Worm (Caenorhabditis elegans) whole organism, L1 larva: Measurements from ENCODE around the gene F56D2.8.

ENCODE experiments used
- C04F5.9 ChIP-seq: sonication (generic microtip); optimal IDR thresholded peaks from 2 replicates; lab custom pipeline; 2016; ENCODE audit warnings: missing genetic modification characterization, missing compliant biosample characterization
- C16A3.4 ChIP-seq: fragments of 150-350 bp; optimal IDR thresholded peaks from 2 replicates; lab custom pipeline; 2014; ENCODE audit warnings: missing biosample characterization, missing genetic modification characterization
- C34B4.2 ChIP-seq: sonication (generic microtip); optimal IDR thresholded peaks from 2 replicates; lab custom pipeline; 2017; ENCODE audit warnings: mild to moderate bottlenecking, missing genetic modification characterization, missing compliant biosample characterization
- F16B12.6 ChIP-seq: fragments of 150-350 bp; optimal IDR thresholded peaks from 2 replicates; lab custom pipeline; 2014; ENCODE audit warnings: missing biosample characterization, missing genetic modification characterization
- Y116A8C.19 ChIP-seq: sonication (generic microtip); optimal IDR thresholded peaks from 2 replicates; lab custom pipeline; 2016; ENCODE audit warnings: missing compliant biosample characterization, missing genetic modification characterization, borderline replicate concordance
- ceh-63 ChIP-seq: fragments of 200-800 bp; sonication (Bioruptor generic); optimal IDR thresholded peaks from 2 replicates; lab custom pipeline; 2018; ENCODE audit warnings: mild to moderate bottlenecking, missing genetic modification characterization, missing compliant biosample characterization
- ceh-90 ChIP-seq: sonication (generic microtip); optimal IDR thresholded peaks from 2 replicates; lab custom pipeline; 2016; ENCODE audit warnings: missing genetic modification characterization, missing compliant biosample characterization
- ces-1 ChIP-seq: fragments of 150-350 bp; optimal IDR thresholded peaks from 2 replicates; lab custom pipeline; 2014; ENCODE audit warnings: missing biosample characterization, missing genetic modification reagents, missing genetic modification characterization
- dsc-1 ChIP-seq: sonication (generic microtip); optimal IDR thresholded peaks from 2 replicates; lab custom pipeline; 2016; ENCODE audit warnings: mild to moderate bottlenecking, missing genetic modification characterization, missing compliant biosample characterization
- efl-1 ChIP-seq, 4 experiments: fragments of 150-350 bp; optimal IDR thresholded peaks in 3 of 4; peaks in 1 of 4; 1 replicate in 1 of 4; 2 replicates in 3 of 4; lab custom pipeline; 2014; ENCODE audit warnings: missing biosample characterization in 2 of 4, missing genetic modification characterization in 2 of 4, missing genetic modification reagents in 2 of 4
- efl-3 ChIP-seq: fragments of 200-800 bp; sonication (Bioruptor generic); optimal IDR thresholded peaks from 2 replicates; lab custom pipeline; 2018; ENCODE audit warnings: mild to moderate bottlenecking, missing genetic modification characterization, missing compliant biosample characterization
- egl-13 ChIP-seq: sonication (generic microtip); optimal IDR thresholded peaks from 2 replicates; lab custom pipeline; 2016; ENCODE audit warnings: missing genotype, missing genetic modification reagents, missing genetic modification characterization, missing compliant biosample characterization
- egl-27 ChIP-seq, 2 experiments: fragments of 150-350 bp in 1 of 2; sonication (generic microtip); optimal IDR thresholded peaks; 3 replicates each; lab custom pipeline; 2017 to 2018; ENCODE audit warnings: missing biosample characterization in 2 of 2, missing genetic modification characterization in 2 of 2, missing genetic modification reagents in 2 of 2
- elt-2 ChIP-seq: sonication (generic microtip); optimal IDR thresholded peaks from 2 replicates; lab custom pipeline; 2016; ENCODE audit warnings: missing genetic modification characterization, mild to moderate bottlenecking, inconsistent platforms, missing compliant biosample characterization, missing genetic modification reagents
- elt-3 ChIP-seq, 6 experiments: fragments of 150-350 bp in 1 of 6; sonication (generic microtip); optimal IDR thresholded peaks; 2 replicates each; lab custom pipeline; 2017 to 2018; ENCODE audit warnings: missing biosample characterization in 6 of 6, missing genetic modification characterization in 6 of 6, inconsistent platforms in 1 of 6
- fkh-4 ChIP-seq: sonication (generic microtip); optimal IDR thresholded peaks from 2 replicates; lab custom pipeline; 2016; ENCODE audit warnings: missing compliant biosample characterization, missing genetic modification characterization, borderline replicate concordance
- fkh-8 ChIP-seq: sonication (generic microtip); optimal IDR thresholded peaks from 2 replicates; lab custom pipeline; 2016; ENCODE audit warnings: mild to moderate bottlenecking, missing genetic modification characterization, missing compliant biosample characterization
- fos-1 ChIP-seq: fragments of 150-350 bp; optimal IDR thresholded peaks from 2 replicates; lab custom pipeline; 2014; ENCODE audit warnings: missing biosample characterization, missing genetic modification characterization
- hlh-17 ChIP-seq: fragments of 200-800 bp; sonication (Bioruptor generic); optimal IDR thresholded peaks from 2 replicates; lab custom pipeline; 2018; ENCODE audit warnings: missing genetic modification characterization, mild to moderate bottlenecking, missing compliant biosample characterization, moderate library complexity, borderline replicate concordance
- hlh-4 ChIP-seq: sonication (generic microtip); optimal IDR thresholded peaks from 2 replicates; lab custom pipeline; 2016; ENCODE audit warnings: mild to moderate bottlenecking, missing genetic modification characterization, missing compliant biosample characterization
- hpl-2 ChIP-seq: fragments of 150-350 bp; optimal IDR thresholded peaks from 2 replicates; lab custom pipeline; 2014; ENCODE audit warnings: missing biosample characterization, missing genetic modification reagents, missing genetic modification characterization
- jun-1 ChIP-seq: fragments of 150-350 bp; optimal IDR thresholded peaks from 2 replicates; lab custom pipeline; 2014; ENCODE audit warnings: missing biosample characterization, missing genetic modification reagents, missing genetic modification characterization
- lin-35 ChIP-seq, 2 experiments: fragments of 150-350 bp; optimal IDR thresholded peaks; 2 replicates each; lab custom pipeline; 2014; ENCODE audit warnings: missing biosample characterization in 2 of 2, missing genetic modification characterization in 2 of 2, missing genetic modification reagents in 2 of 2
- mdl-1 ChIP-seq, 2 experiments: fragments of 150-350 bp; optimal IDR thresholded peaks; 2 replicates each; lab custom pipeline; 2014 to 2017; ENCODE audit warnings: missing biosample characterization in 2 of 2, missing genetic modification characterization in 2 of 2, inconsistent platforms in 1 of 2
- mep-1 ChIP-seq: fragments of 150-350 bp; optimal IDR thresholded peaks from 2 replicates; lab custom pipeline; 2014; ENCODE audit warnings: missing biosample characterization, missing genetic modification characterization
- nhr-11 ChIP-seq: fragments of 150-350 bp; optimal IDR thresholded peaks from 2 replicates; lab custom pipeline; 2014; ENCODE audit warnings: missing biosample characterization, missing genetic modification characterization
- nhr-19 ChIP-seq: fragments of 200-800 bp; sonication (Bioruptor generic); conservative IDR thresholded peaks from 2 replicates; pipeline ENCODE4 v1.3.6; 2022; ENCODE audit warnings: missing genetic modification characterization, missing compliant biosample characterization
- nhr-20 ChIP-seq: sonication (generic microtip); optimal IDR thresholded peaks from 2 replicates; lab custom pipeline; 2016; ENCODE audit warnings: mild to moderate bottlenecking, missing genetic modification characterization, missing compliant biosample characterization
- pqm-1 ChIP-seq: sonication (generic microtip); optimal IDR thresholded peaks from 3 replicates; lab custom pipeline; 2017; ENCODE audit warnings: missing biosample characterization, missing genetic modification characterization
- skn-1 ChIP-seq: fragments of 150-350 bp; optimal IDR thresholded peaks from 2 replicates; lab custom pipeline; 2014; ENCODE audit warnings: missing biosample characterization, missing genetic modification characterization
- snpc-4 ChIP-seq: fragments of 150-350 bp; optimal IDR thresholded peaks from 2 replicates; lab custom pipeline; 2014; ENCODE audit warnings: missing biosample characterization, missing genetic modification characterization
- sox-4 ChIP-seq: sonication (generic microtip); optimal IDR thresholded peaks from 2 replicates; lab custom pipeline; 2016; ENCODE audit warnings: missing genetic modification characterization, missing compliant biosample characterization
- sup-37 ChIP-seq: fragments of 200-800 bp; sonication (Bioruptor generic); optimal IDR thresholded peaks from 2 replicates; lab custom pipeline; 2018; ENCODE audit warnings: mild to moderate bottlenecking, missing genetic modification characterization, missing compliant biosample characterization
- tbx-2 ChIP-seq: sonication (generic microtip); optimal IDR thresholded peaks from 2 replicates; lab custom pipeline; 2016; ENCODE audit warnings: missing genetic modification characterization, missing compliant biosample characterization
- unc-130 ChIP-seq: fragments of 150-350 bp; optimal IDR thresholded peaks from 2 replicates; lab custom pipeline; 2017; ENCODE audit warnings: missing biosample characterization, missing genetic modification characterization, inconsistent platforms
- unc-30 ChIP-seq: sonication (generic microtip); optimal IDR thresholded peaks from 2 replicates; lab custom pipeline; 2017; ENCODE audit warnings: missing biosample characterization, missing genetic modification characterization
- unc-62 ChIP-seq: fragments of 150-350 bp; optimal IDR thresholded peaks from 2 replicates; lab custom pipeline; 2014; ENCODE audit warnings: missing biosample characterization, missing genetic modification reagents, missing genetic modification characterization
- vab-15 ChIP-seq: sonication (generic microtip); optimal IDR thresholded peaks from 2 replicates; lab custom pipeline; 2017; ENCODE audit warnings: missing genotype, mild to moderate bottlenecking, missing genetic modification characterization, missing compliant biosample characterization
- ztf-11 ChIP-seq, 2 experiments: sonication (generic microtip); optimal IDR thresholded peaks; 2 replicates each; lab custom pipeline; 2016 to 2017; ENCODE audit warnings: missing genetic modification characterization in 2 of 2, missing biosample characterization in 1 of 2, missing compliant biosample characterization in 1 of 2
- ztf-4 ChIP-seq: fragments of 150-350 bp; optimal IDR thresholded peaks from 2 replicates; lab custom pipeline; 2014; ENCODE audit warnings: missing biosample characterization, missing genetic modification characterization

The F56D2.8 gene

ce11 chrIII:5614648-5615047, 32.0 kb upstream of the F56D2.8 start, which contains the start of gene basl-1:
basl-1 (plus strand) TSS chrIII:5614948.
- TF ChIP-seq sup-37 (GFP tag; lab: Kevin White, UChicago) (no peak), lin-35 (GFP tag; optimal IDR thresholded peaks at IDR 0.05; lab: Kevin White, UChicago) (no peak), efl-3 (no peak), dsc-1 (no peak), hlh-4 (tag; lab: Kevin White, UChicago) (no peak), mep-1 (tag; lab: Kevin White, UChicago) (no peak), C04F5.9 (tag; lab: Kevin White, UChicago) (no peak), skn-1 (tag; lab: Kevin White, UChicago) (no peak), C16A3.4 (tag; lab: Kevin White, UChicago) (no peak), ces-1 (GFP tag; lab: Kevin White, UChicago) (no peak), unc-62 (GFP tag; lab: Kevin White, UChicago) (no peak), fkh-8 (tag; lab: Kevin White, UChicago) (no peak), hlh-17 (GFP tag; lab: Kevin White, UChicago) (no peak), Y116A8C.19 (tag; lab: Kevin White, UChicago) (no peak), tbx-2 (tag; lab: Kevin White, UChicago) (no peak), F16B12.6 (tag; lab: Kevin White, UChicago) (no peak), egl-13 (tag; lab: Kevin White, UChicago) (no peak), fkh-4 (tag; lab: Kevin White, UChicago) (no peak), pqm-1 (tag; lab: Kevin White, UChicago) (no peak)
- TF ChIP-seq, all 84 proteins: peak for 0

- TF ChIP-seq elt-3 (tag; optimal IDR thresholded peaks at IDR 0.05; lab: Kevin White, UChicago) (peak in 1 of 6 experiments; percentile 10), C34B4.2 (no peak)
- TF ChIP-seq, all 84 proteins: peak for 1
These were observed 29.1 kb upstream of the F56D2.8 start, which contains the start of gene bas-1 for ce11 chrIII:5611604-5612324. bas-1 (plus strand) TSS chrIII:5612274.

ce11 chrIII:5610276-5610675, 27.6 kb upstream of the F56D2.8 start, which contains the start of gene C05D2.8:
C05D2.8 (minus strand) TSS chrIII:5610346.
- TF ChIP-seq mdl-1 (tag; optimal IDR thresholded peaks at IDR 0.05; lab: Kevin White, UChicago) (no peak), elt-2 (tag; lab: Kevin White, UChicago) (peak; percentile 35)

- no peak for TF ChIP-seq C04F5.9 (tag; lab: Kevin White, UChicago)
- no peak for TF ChIP-seq sup-37 (GFP tag; lab: Kevin White, UChicago)
- no peak for TF ChIP-seq vab-15 (tag; lab: Kevin White, UChicago)
- no peak for TF ChIP-seq egl-27 (tag; optimal IDR thresholded peaks at IDR 0.05; lab: Kevin White, UChicago)
- no peak for TF ChIP-seq ceh-63
These were observed 21.4 kb upstream of the F56D2.8 start, which contains the start of gene xnd-1 for ce11 chrIII:5604080-5604479. xnd-1 (plus strand) TSS chrIII:5604460.

- TF ChIP-seq skn-1 (tag; lab: Kevin White, UChicago) (peak; percentile 52), unc-130 (tag; lab: Kevin White, UChicago) (peak; percentile 68), unc-62 (GFP tag; lab: Kevin White, UChicago) (no peak), Y116A8C.19 (tag; lab: Kevin White, UChicago) (no peak), C04F5.9 (tag; lab: Kevin White, UChicago) (peak; percentile 29), nhr-19 (GFP tag; lab: Robert Waterston, UW) (peak; percentile 56), sox-4 (tag; lab: Kevin White, UChicago) (no peak), snpc-4 (tag; lab: Kevin White, UChicago) (peak; percentile 64), nhr-20 (peak; percentile 59), unc-30 (tag; lab: Kevin White, UChicago) (no peak), ztf-11 (tag; optimal IDR thresholded peaks at IDR 0.05; lab: Kevin White, UChicago) (peak in 1 of 2 experiments; percentile 69), ztf-4 (tag; lab: Kevin White, UChicago) (no peak), lin-35 (GFP tag; optimal IDR thresholded peaks at IDR 0.05; lab: Kevin White, UChicago) (peak; percentile 70 to 83), ceh-90 (tag; lab: Kevin White, UChicago) (peak; percentile 73), fos-1 (tag; lab: Kevin White, UChicago) (no peak), efl-1 (optimal IDR thresholded peaks at IDR 0.05; lab: Kevin White, UChicago) (peak; percentile 77 to 88), efl-1 (GFP tag; optimal IDR thresholded peaks at IDR 0.05 in 1 of 2; lab: Kevin White, UChicago) (peak; percentile 74 to 97), egl-27 (tag; optimal IDR thresholded peaks at IDR 0.05; lab: Kevin White, UChicago) (no peak), pqm-1 (tag; lab: Kevin White, UChicago) (no peak), nhr-11 (tag; lab: Kevin White, UChicago) (no peak), vab-15 (tag; lab: Kevin White, UChicago) (no peak), hpl-2 (GFP tag; lab: Kevin White, UChicago) (no peak), jun-1 (tag; lab: Kevin White, UChicago) (no peak)
These were observed 20.8 kb upstream of the F56D2.8 start, which contains the start of gene madf-11 for ce11 chrIII:5603439-5603986. madf-11 (minus strand) TSS chrIII:5603489.
